Fruit fly (Drosophila melanogaster) whole organism, embryonic: ENCODE data around the gene Porin2.
A peak's percentile ranks its signal among the peaks of the same experiment; 100 is the strongest.

Source experiments
- Atf6 ChIP-seq: fragments of 200-800 bp; sonication (Bioruptor generic); IDR thresholded peaks from 2 replicates; pipeline ENCODE4 v1.3.6; 2022; ENCODE audit warnings: missing biosample characterization, missing genetic modification characterization
- BtbVII ChIP-seq: fragments of 200-800 bp; sonication (Bioruptor generic); optimal IDR thresholded peaks from 3 replicates; lab custom pipeline; 2017; ENCODE audit warnings: missing biosample characterization, mild to moderate bottlenecking, missing genetic modification characterization
- CG10654 ChIP-seq: fragments of 200-800 bp; sonication (Bioruptor generic); optimal IDR thresholded peaks from 2 replicates; lab custom pipeline; 2016; ENCODE audit warnings: missing biosample characterization, missing genetic modification characterization
- CG11398 ChIP-seq: fragments of 200-800 bp; sonication (Bioruptor generic); optimal IDR thresholded peaks from 2 replicates; lab custom pipeline; 2016; ENCODE audit warnings: missing biosample characterization, missing genetic modification characterization
- CG12236 ChIP-seq: fragments of 200-800 bp; sonication (Bioruptor generic); optimal IDR thresholded peaks from 2 replicates; lab custom pipeline; 2016; ENCODE audit warnings: missing biosample characterization, missing genetic modification characterization
- CG12659 ChIP-seq: fragments of 200-800 bp; sonication (Bioruptor generic); optimal IDR thresholded peaks from 3 replicates; lab custom pipeline; 2017; ENCODE audit warnings: mild to moderate bottlenecking, missing biosample characterization, missing genetic modification reagents, missing genetic modification characterization
- CG12942 ChIP-seq: fragments of 200-800 bp; sonication (Bioruptor generic); optimal IDR thresholded peaks from 3 replicates; lab custom pipeline; 2016; ENCODE audit warnings: missing biosample characterization, missing genetic modification characterization
- CG13624 ChIP-seq: fragments of 200-800 bp; sonication (Bioruptor generic); optimal IDR thresholded peaks from 2 replicates; lab custom pipeline; 2016; ENCODE audit warnings: missing biosample characterization, missing genetic modification characterization
- CG15696 ChIP-seq: fragments of 200-800 bp; sonication (Bioruptor generic); optimal IDR thresholded peaks from 2 replicates; lab custom pipeline; 2019; ENCODE audit warnings: missing biosample characterization, mild to moderate bottlenecking, missing genetic modification characterization, moderate library complexity
- CG2116 ChIP-seq: fragments of 200-800 bp; sonication (Bioruptor generic); optimal IDR thresholded peaks from 3 replicates; lab custom pipeline; 2018; ENCODE audit warnings: missing biosample characterization, mild to moderate bottlenecking, missing genetic modification characterization
- CG2712 ChIP-seq: fragments of 200-800 bp; optimal IDR thresholded peaks from 3 replicates; lab custom pipeline; 2019; ENCODE audit warnings: missing biosample characterization, mild to moderate bottlenecking, missing genetic modification characterization, moderate library complexity
- CG30403 ChIP-seq: fragments of 200-800 bp; sonication (Bioruptor generic); optimal IDR thresholded peaks from 3 replicates; lab custom pipeline; 2016; ENCODE audit warnings: missing biosample characterization, missing genetic modification characterization
- CG34376 ChIP-seq: fragments of 200-800 bp; sonication (Bioruptor generic); optimal IDR thresholded peaks from 2 replicates; lab custom pipeline; 2018; ENCODE audit warnings: missing biosample characterization, mild to moderate bottlenecking, missing genetic modification characterization
- CG4328 ChIP-seq: fragments of 200-800 bp; sonication (Bioruptor generic); optimal IDR thresholded peaks from 3 replicates; lab custom pipeline; 2017; ENCODE audit warnings: missing biosample characterization, missing genetic modification reagents, missing genetic modification characterization
- CG9437 ChIP-seq: fragments of 200-800 bp; sonication (Bioruptor generic); optimal IDR thresholded peaks from 2 replicates; lab custom pipeline; 2018; ENCODE audit warnings: missing biosample characterization, mild to moderate bottlenecking, missing genetic modification characterization
- D19B ChIP-seq: fragments of 200-800 bp; sonication (Bioruptor generic); optimal IDR thresholded peaks from 2 replicates; lab custom pipeline; 2017; ENCODE audit warnings: missing biosample characterization, mild to moderate bottlenecking, missing genetic modification characterization
- E2f2 ChIP-seq: fragments of 200-800 bp; sonication (Bioruptor generic); IDR thresholded peaks from 2 replicates; pipeline ENCODE4 v1.3.6; 2022; ENCODE audit warnings: missing biosample characterization, missing genetic modification characterization
- Fer2 ChIP-seq: fragments of 200-800 bp; sonication (Bioruptor generic); optimal IDR thresholded peaks from 2 replicates; lab custom pipeline; 2018; ENCODE audit warnings: missing biosample characterization, mild to moderate bottlenecking, missing genetic modification characterization, moderate library complexity
- HmgD ChIP-seq: fragments of 200-800 bp; sonication (Bioruptor generic); optimal IDR thresholded peaks from 3 replicates; lab custom pipeline; 2016; ENCODE audit warnings: missing biosample characterization, missing genetic modification characterization
- Hmx ChIP-seq: fragments of 200-800 bp; sonication (Bioruptor generic); optimal IDR thresholded peaks from 2 replicates; lab custom pipeline; 2016; ENCODE audit warnings: missing biosample characterization, missing genetic modification characterization
- Hr39 ChIP-seq: fragments of >200 bp; optimal IDR thresholded peaks from 2 replicates; lab custom pipeline; 2017
- Hr78 ChIP-seq, 2 experiments: fragments of 200-800 bp in 1 of 2; fragments of >200 bp in 1 of 2; sonication (Bioruptor generic) in 1 of 2; optimal IDR thresholded peaks; 2 replicates each; lab custom pipeline; 2017 to 2019; ENCODE audit warnings: missing biosample characterization in 2 of 2, missing genetic modification characterization in 2 of 2, mild to moderate bottlenecking in 1 of 2, moderate library complexity in 1 of 2
- Lhr ChIP-seq: fragments of 200-800 bp; sonication (Bioruptor generic); optimal IDR thresholded peaks from 3 replicates; lab custom pipeline; 2017; ENCODE audit warnings: mild to moderate bottlenecking, missing biosample characterization, missing genetic modification reagents, missing genetic modification characterization
- Myb ChIP-seq: fragments of 200-800 bp; sonication (Bioruptor generic); optimal IDR thresholded peaks from 2 replicates; lab custom pipeline; 2016; ENCODE audit warnings: missing biosample characterization, missing genetic modification characterization
- Optix ChIP-seq: fragments of 200-800 bp; sonication (Bioruptor generic); IDR thresholded peaks from 3 replicates; pipeline ENCODE4 v1.3.6; 2022; ENCODE audit warnings: missing biosample characterization, missing genetic modification characterization
- Rfx ChIP-seq: fragments of 200-800 bp; sonication (Bioruptor generic); IDR thresholded peaks from 2 replicates; pipeline ENCODE4 v1.3.6; 2022; ENCODE audit warnings: missing biosample characterization, missing genetic modification characterization
- Ssrp ChIP-seq: fragments of 200-800 bp; sonication (Bioruptor generic); optimal IDR thresholded peaks from 2 replicates; lab custom pipeline; 2018; ENCODE audit warnings: missing biosample characterization, mild to moderate bottlenecking, missing genetic modification characterization, moderate library complexity
- Stat92E ChIP-seq, 3 experiments: fragments of >200 bp in 2 of 3; fragments of 200-800 bp in 1 of 3; sonication (Bioruptor generic) in 1 of 3; optimal IDR thresholded peaks; 2 replicates each; lab custom pipeline; 2017 to 2019; ENCODE audit warnings: missing biosample characterization in 3 of 3, missing genetic modification characterization in 3 of 3, mild to moderate bottlenecking in 1 of 3, moderate library complexity in 1 of 3
- Trl ChIP-seq, 3 experiments: fragments of >200 bp in 2 of 3; fragments of 200-800 bp in 1 of 3; sonication (Bioruptor generic) in 1 of 3; optimal IDR thresholded peaks; 2 replicates in 1 of 3; 3 replicates in 2 of 3; lab custom pipeline; 2016 to 2017; ENCODE audit warnings: missing biosample characterization in 1 of 3, missing genetic modification characterization in 1 of 3
- Usf ChIP-seq: fragments of 200-800 bp; sonication (Bioruptor generic); optimal IDR thresholded peaks from 2 replicates; lab custom pipeline; 2017; ENCODE audit warnings: missing genotype, missing biosample characterization, missing genetic modification characterization
- ab ChIP-seq: fragments of 200-800 bp; sonication (Bioruptor generic); optimal IDR thresholded peaks from 2 replicates; lab custom pipeline; 2016; ENCODE audit warnings: missing biosample characterization, missing genetic modification characterization
- eyg ChIP-seq: fragments of 200-800 bp; sonication (Bioruptor generic); optimal IDR thresholded peaks from 3 replicates; lab custom pipeline; 2016; ENCODE audit warnings: missing biosample characterization, missing genetic modification characterization
- fd64A ChIP-seq: fragments of 200-800 bp; sonication (Bioruptor generic); optimal IDR thresholded peaks from 3 replicates; lab custom pipeline; 2018; ENCODE audit warnings: missing biosample characterization, mild to moderate bottlenecking, missing genetic modification characterization
- gfzf ChIP-seq: fragments of 200-800 bp; sonication (Bioruptor generic); optimal IDR thresholded peaks from 2 replicates; lab custom pipeline; 2016; ENCODE audit warnings: missing biosample characterization, mild to moderate bottlenecking, missing genetic modification characterization, moderate library complexity
- grau ChIP-seq: fragments of 200-800 bp; optimal IDR thresholded peaks from 3 replicates; lab custom pipeline; 2019; ENCODE audit warnings: missing biosample characterization, mild to moderate bottlenecking, missing genetic modification characterization, moderate library complexity
- grn ChIP-seq: fragments of 200-800 bp; sonication (Bioruptor generic); optimal IDR thresholded peaks from 3 replicates; lab custom pipeline; 2017; ENCODE audit warnings: missing biosample characterization, missing genetic modification characterization
- gt ChIP-seq: fragments of 200-800 bp; sonication (Bioruptor generic); IDR thresholded peaks from 2 replicates; pipeline ENCODE4 v1.3.6; 2022; ENCODE audit warnings: missing biosample characterization, missing genetic modification characterization
- ken ChIP-seq: fragments of 200-800 bp; sonication (Bioruptor generic); IDR thresholded peaks from 3 replicates; pipeline ENCODE4 v1.3.6; 2022; ENCODE audit warnings: missing biosample characterization, missing genetic modification characterization
- luna ChIP-seq: fragments of 200-800 bp; sonication (Bioruptor generic); optimal IDR thresholded peaks from 2 replicates; lab custom pipeline; 2016; ENCODE audit warnings: missing biosample characterization, missing genetic modification characterization
- maf-S ChIP-seq: fragments of 200-800 bp; sonication (Bioruptor generic); optimal IDR thresholded peaks from 2 replicates; lab custom pipeline; 2016; ENCODE audit warnings: missing biosample characterization, missing genetic modification characterization
- mam ChIP-seq: fragments of 200-800 bp; sonication (Bioruptor generic); optimal IDR thresholded peaks from 3 replicates; lab custom pipeline; 2016; ENCODE audit warnings: missing biosample characterization, missing genetic modification characterization
- org-1 ChIP-seq: fragments of 200-800 bp; sonication (Bioruptor generic); optimal IDR thresholded peaks from 2 replicates; lab custom pipeline; 2017; ENCODE audit warnings: missing biosample characterization, missing genetic modification characterization
- pita ChIP-seq: fragments of 200-800 bp; sonication (Bioruptor generic); optimal IDR thresholded peaks from 2 replicates; lab custom pipeline; 2017; ENCODE audit warnings: missing biosample characterization, mild to moderate bottlenecking, missing genetic modification characterization
- pzg ChIP-seq: fragments of 200-800 bp; sonication (Bioruptor generic); optimal IDR thresholded peaks from 3 replicates; lab custom pipeline; 2018; ENCODE audit warnings: missing biosample characterization, mild to moderate bottlenecking, missing genetic modification characterization, moderate library complexity
- ranshi ChIP-seq: fragments of 200-800 bp; sonication (Bioruptor generic); IDR thresholded peaks from 2 replicates; pipeline ENCODE4 v1.3.6; 2022; ENCODE audit warnings: missing biosample characterization, missing genetic modification characterization
- scrt ChIP-seq: fragments of 200-800 bp; sonication (Bioruptor generic); optimal IDR thresholded peaks from 2 replicates; lab custom pipeline; 2018; ENCODE audit warnings: missing biosample characterization, mild to moderate bottlenecking, missing genetic modification characterization, moderate library complexity
- tio ChIP-seq: fragments of 200-800 bp; sonication (Bioruptor generic); optimal IDR thresholded peaks from 2 replicates; lab custom pipeline; 2017; ENCODE audit warnings: missing biosample characterization, missing genetic modification characterization, inconsistent platforms
- zfh2 ChIP-seq: fragments of 200-800 bp; sonication (Bioruptor generic); optimal IDR thresholded peaks from 2 replicates; lab custom pipeline; 2016; ENCODE audit warnings: missing biosample characterization, missing genetic modification characterization

Porin2 gene

DNA sequence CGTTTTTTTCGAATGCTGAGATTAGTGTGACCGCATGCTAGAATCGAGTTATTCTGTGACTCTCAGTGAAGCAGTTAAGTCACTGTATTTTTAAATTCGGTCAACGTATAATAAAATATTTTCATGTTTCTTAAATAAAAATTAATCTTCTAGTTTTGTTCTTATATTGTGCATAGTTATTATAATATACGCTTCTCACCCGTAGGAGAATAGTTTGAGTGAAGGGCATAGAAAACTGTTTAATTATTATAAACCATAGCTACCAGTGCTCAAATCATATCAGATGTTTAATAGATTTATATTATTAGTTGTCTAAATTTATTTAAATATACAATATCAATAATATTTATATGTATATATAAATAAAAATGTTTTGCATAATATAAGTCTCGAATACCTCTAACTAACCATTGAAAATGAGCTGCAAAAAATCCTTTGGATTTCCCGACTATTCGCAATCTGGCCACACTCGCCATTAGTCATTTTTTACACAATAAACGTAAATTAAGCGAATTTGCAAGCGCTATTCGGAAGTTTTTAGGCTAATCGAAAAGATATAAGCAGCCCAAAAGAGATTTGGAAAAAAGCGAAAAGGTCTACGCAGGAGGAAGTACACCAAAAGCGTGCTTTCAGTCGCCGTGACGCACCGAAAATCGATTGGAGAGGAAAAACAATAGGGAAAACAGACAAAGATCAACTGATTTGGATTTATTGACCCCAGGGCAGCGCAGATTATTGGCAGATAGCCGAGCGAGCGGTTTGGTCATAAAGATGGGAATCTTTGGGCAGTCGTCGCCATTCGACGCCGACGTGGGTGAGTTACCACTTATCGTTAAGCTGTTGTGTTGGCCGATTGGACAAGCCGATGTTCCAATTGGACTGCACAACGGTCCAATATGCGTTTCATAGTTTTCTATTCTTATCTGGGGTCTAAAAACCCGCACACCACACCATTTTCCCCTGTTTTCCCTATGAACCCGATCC lies 11.5 kb upstream of the Porin2 start, which contains the start of the genes aurB and Stam (continued):
- no peak for TF ChIP-seq Trl (optimal IDR thresholded peaks at IDR 0.05; lab: Kevin White, UChicago)
- no peak for TF ChIP-seq Trl (GFP tag; optimal IDR thresholded peaks at IDR 0.05; lab: Kevin White, UChicago)
- no peak for TF ChIP-seq maf-S (GFP tag; lab: Kevin White, UChicago)
- TF ChIP-seq CG9437 (GFP tag; lab: Kevin White, UChicago) = peak; percentile 50
- no peak for TF ChIP-seq Stat92E (GFP tag; optimal IDR thresholded peaks at IDR 0.05; lab: Kevin White, UChicago)
- TF ChIP-seq Ssrp (tag; lab: Kevin White, UChicago) = peak; percentile 64
- peak; percentile 32 for TF ChIP-seq CG12942
- peak; percentile 51 for TF ChIP-seq CG2116 (GFP tag; lab: Kevin White, UChicago)
- TF ChIP-seq CG2712 (tag; lab: Kevin White, UChicago) = peak; percentile 78
- no peak for TF ChIP-seq ken (GFP tag; lab: Robert Waterston, UW)
- peak; percentile 64 for TF ChIP-seq CG15696 (tag; lab: Kevin White, UChicago)
- TF ChIP-seq luna (GFP tag; lab: Kevin White, UChicago) = no peak
- TF ChIP-seq D19B (GFP tag; lab: Kevin White, UChicago) = no peak
- 0 out of 2 replicates have a peak, but pooled peaks have one; percentile 43 for TF ChIP-seq Rfx (GFP tag; lab: Robert Waterston, UW)
- no peak for TF ChIP-seq CG12236 (GFP tag; lab: Kevin White, UChicago)
- no peak for TF ChIP-seq org-1 (GFP tag; lab: Kevin White, UChicago)
- TF ChIP-seq tio = no peak
- TF ChIP-seq Optix (GFP tag; lab: Robert Waterston, UW) = no peak
- TF ChIP-seq mam (GFP tag; lab: Kevin White, UChicago) = no peak
- TF ChIP-seq ab (GFP tag; lab: Kevin White, UChicago) = no peak
- TF ChIP-seq fd64A (GFP tag; lab: Kevin White, UChicago) = no peak
- TF ChIP-seq gfzf (GFP tag; lab: Kevin White, UChicago) = peak; percentile 64
- TF ChIP-seq eyg = no peak
- TF ChIP-seq pzg (GFP tag; lab: Kevin White, UChicago) = peak; percentile 30
- TF ChIP-seq Myb (GFP tag; lab: Kevin White, UChicago) = peak; percentile 86
- TF ChIP-seq scrt (GFP tag; lab: Kevin White, UChicago) = peak; percentile 11
- TF ChIP-seq CG4328 (GFP tag; lab: Kevin White, UChicago) = peak; percentile 0
- TF ChIP-seq grau = peak; percentile 74
- peak; percentile 77 for TF ChIP-seq CG12659 (GFP tag; lab: Kevin White, UChicago)
- TF ChIP-seq zfh2 = no peak
- TF ChIP-seq Lhr (GFP tag; lab: Kevin White, UChicago) = no peak
- TF ChIP-seq grn = peak; percentile 75
- no peak for TF ChIP-seq Hmx (GFP tag; lab: Kevin White, UChicago)
- TF ChIP-seq CG10654 = peak; percentile 22
- TF ChIP-seq Hr78 (GFP tag; optimal IDR thresholded peaks at IDR 0.05; lab: Kevin White, UChicago) = no peak
- peak; percentile 51 for TF ChIP-seq BtbVII
- TF ChIP-seq gt (GFP tag; lab: Robert Waterston, UW) = no peak
- no peak; the same call in 1 of the 2 replicates for TF ChIP-seq Atf6 (GFP tag; lab: Robert Waterston, UW)
- peak; percentile 57 for TF ChIP-seq CG30403 (GFP tag; lab: Kevin White, UChicago)
- no peak for TF ChIP-seq Usf (GFP tag; lab: Kevin White, UChicago)
- peak; percentile 44; the same call in 1 of the 2 replicates for TF ChIP-seq ranshi (GFP tag; lab: Robert Waterston, UW)
- no peak for TF ChIP-seq CG13624
- TF ChIP-seq CG34376 = no peak
- TF ChIP-seq Fer2 (tag; lab: Kevin White, UChicago) = peak; percentile 29
- peak; percentile 83 for TF ChIP-seq E2f2 (GFP tag; lab: Robert Waterston, UW)
- TF ChIP-seq Hr39 = no peak
- no peak for TF ChIP-seq HmgD (GFP tag; lab: Kevin White, UChicago)
- no peak for TF ChIP-seq pita
- TF ChIP-seq CG11398 (GFP tag; lab: Kevin White, UChicago) = no peak
